Fruit fly (Drosophila melanogaster) whole organism, embryonic: Measurements from ENCODE around the gene Slu7.

Source experiments
- CG18476 ChIP-seq: fragments of 200-800 bp; sonication (Bioruptor generic); optimal IDR thresholded peaks from 2 replicates; lab custom pipeline; 2016; ENCODE audit warnings: missing biosample characterization, mild to moderate bottlenecking, missing genetic modification characterization
- CG2712 ChIP-seq: fragments of 200-800 bp; optimal IDR thresholded peaks from 3 replicates; lab custom pipeline; 2019; ENCODE audit warnings: missing biosample characterization, mild to moderate bottlenecking, missing genetic modification characterization, moderate library complexity
- CG31365 ChIP-seq: fragments of 200-800 bp; sonication (Bioruptor generic); optimal IDR thresholded peaks from 2 replicates; lab custom pipeline; 2018; ENCODE audit warnings: missing biosample characterization, mild to moderate bottlenecking, missing genetic modification characterization
- CG33213 ChIP-seq: fragments of 200-800 bp; sonication (Bioruptor generic); optimal IDR thresholded peaks from 3 replicates; lab custom pipeline; 2016; ENCODE audit warnings: missing biosample characterization, missing genetic modification characterization
- CG9932 ChIP-seq: fragments of 200-800 bp; sonication (Bioruptor generic); IDR thresholded peaks from 2 replicates; pipeline ENCODE4 v1.3.6; 2022; ENCODE audit warnings: missing biosample characterization, missing genetic modification characterization
- bigmax ChIP-seq: fragments of 200-800 bp; sonication (Bioruptor generic); optimal IDR thresholded peaks from 2 replicates; lab custom pipeline; 2018; ENCODE audit warnings: missing biosample characterization, mild to moderate bottlenecking, missing genetic modification characterization
- pnt ChIP-seq: fragments of 200-800 bp; sonication (Bioruptor generic); optimal IDR thresholded peaks from 3 replicates; lab custom pipeline; 2016; ENCODE audit warnings: missing biosample characterization, missing genetic modification characterization
- scrt ChIP-seq: fragments of 200-800 bp; sonication (Bioruptor generic); optimal IDR thresholded peaks from 2 replicates; lab custom pipeline; 2018; ENCODE audit warnings: missing biosample characterization, mild to moderate bottlenecking, missing genetic modification characterization, moderate library complexity
- seq ChIP-seq: fragments of 200-800 bp; sonication (Bioruptor generic); IDR thresholded peaks from 2 replicates; pipeline ENCODE4 v1.3.6; 2022; ENCODE audit warnings: missing biosample characterization, missing genetic modification characterization
- zen2 ChIP-seq: fragments of 200-800 bp; sonication (Bioruptor generic); IDR thresholded peaks from 3 replicates; pipeline ENCODE4 v1.3.6; 2022; ENCODE audit warnings: missing biosample characterization, missing genetic modification characterization; ENCODE audit not compliant: partially characterized antibody
- zf30C ChIP-seq: fragments of 200-800 bp; sonication (Bioruptor generic); optimal IDR thresholded peaks from 3 replicates; lab custom pipeline; 2018; ENCODE audit warnings: missing biosample characterization, mild to moderate bottlenecking, missing genetic modification characterization

dm6 chr3R:28990695-28991094, 48.2 kb downstream of the Slu7 start:
- TF ChIP-seq scrt (GFP tag; lab: Kevin White, UChicago) (no peak), CG9932 (GFP tag; lab: Robert Waterston, UW) (no peak), zen2 (GFP tag; lab: Robert Waterston, UW) (no peak), seq (GFP tag; lab: Robert Waterston, UW) (no peak), CG2712 (no peak), CG31365 (tag; lab: Kevin White, UChicago) (no peak), pnt (GFP tag; lab: Kevin White, UChicago) (no peak), zf30C (GFP tag; lab: Kevin White, UChicago) (no peak), CG18476 (no peak), CG33213 (GFP tag; lab: Kevin White, UChicago) (no peak), bigmax (no peak)
